Worm (Caenorhabditis elegans): Measurements from ENCODE around the gene gfrp-1.

DNA sequence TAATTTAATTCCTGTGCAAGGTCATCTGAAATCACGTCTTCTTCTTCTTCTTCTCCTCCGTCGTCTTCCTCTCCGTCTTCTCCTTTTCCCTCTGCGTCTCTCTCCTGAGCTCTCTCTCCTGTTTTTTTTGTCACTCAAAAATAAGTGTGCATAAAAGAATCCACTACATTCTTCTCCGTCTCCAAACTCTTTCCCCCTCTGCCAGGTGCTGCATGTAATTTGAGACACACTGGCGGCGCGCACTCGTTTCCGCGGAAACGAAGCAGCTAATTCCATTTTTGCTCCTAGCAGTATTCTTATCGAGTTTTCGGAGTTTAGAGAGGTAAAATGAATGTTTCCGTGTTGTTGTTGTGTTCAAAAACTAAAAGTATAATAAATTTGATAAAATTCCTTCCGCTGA is 17.3 kb upstream of the gfrp-1 start:
- peak; percentile 22 for TF ChIP-seq tbx-2 (tag; optimal IDR thresholded peaks at IDR 0.05)
- TF ChIP-seq ets-4 (tag; optimal IDR thresholded peaks at IDR 0.05): no peak
- no peak for TF ChIP-seq Y22D7AL.16 (tag; optimal IDR thresholded peaks at IDR 0.05)
- no peak for TF ChIP-seq lin-11 (tag; optimal IDR thresholded peaks at IDR 0.05)
- peak; percentile 7 for TF ChIP-seq nfya-1 (tag; optimal IDR thresholded peaks at IDR 0.05)
- no peak for TF ChIP-seq ceh-2 (tag; optimal IDR thresholded peaks at IDR 0.05)
- TF ChIP-seq ama-1 (optimal IDR thresholded peaks at IDR 0.05): no peak
- TF ChIP-seq pha-2 (tag; optimal IDR thresholded peaks at IDR 0.05): no peak
- no peak for TF ChIP-seq unc-86 (tag; optimal IDR thresholded peaks at IDR 0.05)
- TF ChIP-seq F13H6.1 (tag; optimal IDR thresholded peaks at IDR 0.05): no peak
- no peak for TF ChIP-seq pha-4 (tag; optimal IDR thresholded peaks at IDR 0.05)
- peak; percentile 25 for TF ChIP-seq unc-42 (tag; optimal IDR thresholded peaks at IDR 0.05)
- no peak for TF ChIP-seq K02D7.2 (tag; optimal IDR thresholded peaks at IDR 0.05)
- TF ChIP-seq pag-3 (tag; optimal IDR thresholded peaks at IDR 0.05; ENCODE audit: borderline replicate concordance): no peak
